Worm (Caenorhabditis elegans) whole organism, L2 larva: Measurements from ENCODE around the gene T05C3.2.
"Not testable (repeated sequence)": the region's sequence is repeated elsewhere in the genome, so short reads cannot be mapped to it uniquely, and the experiment has no call there.

Experiments
- C34F6.9 ChIP-seq: fragments of 150-350 bp; optimal IDR thresholded peaks from 2 replicates; lab custom pipeline; 2014; ENCODE audit warnings: missing biosample characterization, missing genetic modification characterization
- R02D3.7 ChIP-seq: fragments of 150-350 bp; optimal IDR thresholded peaks from 2 replicates; lab custom pipeline; 2014; ENCODE audit warnings: missing biosample characterization, missing genetic modification characterization
- Y55F3AM.14 ChIP-seq: fragments of 200-800 bp; sonication (Bioruptor generic); optimal IDR thresholded peaks from 2 replicates; lab custom pipeline; 2018; ENCODE audit warnings: mild to moderate bottlenecking, missing genetic modification characterization, missing compliant biosample characterization
- ZK546.5 ChIP-seq: sonication (generic microtip); optimal IDR thresholded peaks from 2 replicates; lab custom pipeline; 2017; ENCODE audit warnings: missing biosample characterization, missing genetic modification characterization
- alr-1 ChIP-seq: fragments of 150-350 bp; optimal IDR thresholded peaks from 2 replicates; lab custom pipeline; 2014; ENCODE audit warnings: missing biosample characterization, missing genetic modification characterization
- ama-1 ChIP-seq: fragments of 150-350 bp; optimal IDR thresholded peaks from 2 replicates; lab custom pipeline; 2018; ENCODE audit warnings: inconsistent platforms
- blmp-1 ChIP-seq: sonication (generic microtip); optimal IDR thresholded peaks from 2 replicates; lab custom pipeline; 2017; ENCODE audit warnings: missing genetic modification characterization, mild to moderate bottlenecking, missing compliant biosample characterization, antibody characterized with exemption, moderate library complexity; ENCODE audit not compliant: insufficient read depth
- ceh-16 ChIP-seq: fragments of 150-350 bp; optimal IDR thresholded peaks from 2 replicates; lab custom pipeline; 2014; ENCODE audit warnings: missing biosample characterization, missing genetic modification characterization
- ceh-82 ChIP-seq: fragments of 150-350 bp; optimal IDR thresholded peaks from 2 replicates; lab custom pipeline; 2014; ENCODE audit warnings: missing biosample characterization, missing genetic modification characterization
- crh-2 ChIP-seq: sonication (generic microtip); optimal IDR thresholded peaks from 2 replicates; lab custom pipeline; 2017; ENCODE audit warnings: missing biosample characterization, missing genetic modification characterization
- fos-1 ChIP-seq: fragments of 150-350 bp; optimal IDR thresholded peaks from 2 replicates; lab custom pipeline; 2014; ENCODE audit warnings: missing biosample characterization, missing genetic modification characterization
- gmeb-1 ChIP-seq: fragments of 150-350 bp; optimal IDR thresholded peaks from 2 replicates; lab custom pipeline; 2014; ENCODE audit warnings: missing biosample characterization, missing genetic modification characterization
- lin-13 ChIP-seq: fragments of 150-350 bp; optimal IDR thresholded peaks from 2 replicates; lab custom pipeline; 2014; ENCODE audit warnings: missing biosample characterization, missing genetic modification reagents, missing genetic modification characterization
- lin-39 ChIP-seq: fragments of 150-350 bp; optimal IDR thresholded peaks from 2 replicates; lab custom pipeline; 2014; ENCODE audit warnings: missing biosample characterization, missing genetic modification reagents, missing genetic modification characterization
- lsy-2 ChIP-seq, 2 experiments: fragments of 150-350 bp in 1 of 2; sonication (generic microtip) in 1 of 2; optimal IDR thresholded peaks; 2 replicates each; lab custom pipeline; 2014 to 2017; ENCODE audit warnings: missing biosample characterization in 2 of 2, missing genetic modification characterization in 2 of 2
- mab-5 ChIP-seq: fragments of 150-350 bp; optimal IDR thresholded peaks from 2 replicates; lab custom pipeline; 2014; ENCODE audit warnings: missing biosample characterization, missing genetic modification characterization
- mbf-1 ChIP-seq: sonication (generic microtip); optimal IDR thresholded peaks from 2 replicates; lab custom pipeline; 2017; ENCODE audit warnings: missing biosample characterization, missing genetic modification characterization
- nhr-11 ChIP-seq: fragments of 150-350 bp; optimal IDR thresholded peaks from 2 replicates; lab custom pipeline; 2014; ENCODE audit warnings: missing biosample characterization, missing genetic modification characterization
- nhr-12 ChIP-seq: fragments of 150-350 bp; optimal IDR thresholded peaks from 2 replicates; lab custom pipeline; 2014; ENCODE audit warnings: missing biosample characterization, missing genetic modification characterization
- nhr-21 ChIP-seq: fragments of 150-350 bp; optimal IDR thresholded peaks from 2 replicates; lab custom pipeline; 2014; ENCODE audit warnings: missing biosample characterization, missing genetic modification characterization
- nhr-23 ChIP-seq: fragments of 150-350 bp; optimal IDR thresholded peaks from 2 replicates; lab custom pipeline; 2014; ENCODE audit warnings: missing biosample characterization, missing genetic modification reagents, missing genetic modification characterization
- nhr-237 ChIP-seq: fragments of 150-350 bp; optimal IDR thresholded peaks from 2 replicates; lab custom pipeline; 2014; ENCODE audit warnings: missing biosample characterization, missing genetic modification characterization
- nhr-6 ChIP-seq: fragments of 150-350 bp; optimal IDR thresholded peaks from 2 replicates; lab custom pipeline; 2014; ENCODE audit warnings: missing biosample characterization, missing genetic modification characterization
- peb-1 ChIP-seq: fragments of 150-350 bp; optimal IDR thresholded peaks from 2 replicates; lab custom pipeline; 2014; ENCODE audit warnings: missing biosample characterization, missing genetic modification characterization
- sem-4 ChIP-seq: fragments of 150-350 bp; optimal IDR thresholded peaks from 2 replicates; lab custom pipeline; 2014; ENCODE audit warnings: missing biosample characterization, missing genetic modification reagents, missing genetic modification characterization
- skn-1 ChIP-seq: sonication (generic microtip); optimal IDR thresholded peaks from 2 replicates; lab custom pipeline; 2017; ENCODE audit warnings: missing biosample characterization, missing genetic modification characterization
- sma-3 ChIP-seq: sonication (generic microtip); optimal IDR thresholded peaks from 2 replicates; lab custom pipeline; 2016; ENCODE audit warnings: missing genetic modification reagents, missing genetic modification characterization, missing compliant biosample characterization
- sma-9 ChIP-seq, 2 experiments: fragments of 150-350 bp in 1 of 2; sonication (generic microtip) in 1 of 2; optimal IDR thresholded peaks; 2 replicates each; lab custom pipeline; 2014 to 2016; ENCODE audit warnings: missing genetic modification characterization in 2 of 2, mild to moderate bottlenecking in 1 of 2, missing biosample characterization in 1 of 2, missing compliant biosample characterization in 1 of 2, missing genetic modification reagents in 1 of 2, moderate library complexity in 1 of 2
- snpc-4 ChIP-seq: fragments of 150-350 bp; optimal IDR thresholded peaks from 2 replicates; lab custom pipeline; 2014; ENCODE audit warnings: missing biosample characterization, missing genetic modification characterization
- unc-39 ChIP-seq: fragments of 150-350 bp; optimal IDR thresholded peaks from 2 replicates; lab custom pipeline; 2014; ENCODE audit warnings: missing biosample characterization, missing genetic modification characterization
- unc-55 ChIP-seq: fragments of 150-350 bp; sonication (generic microtip); optimal IDR thresholded peaks from 3 replicates; lab custom pipeline; 2014; ENCODE audit warnings: missing biosample characterization, missing genetic modification reagents, missing genetic modification characterization
- ztf-1 ChIP-seq: fragments of 200-800 bp; sonication (Bioruptor generic); conservative IDR thresholded peaks from 2 replicates; pipeline ENCODE4 v1.3.6; 2022; ENCODE audit warnings: missing genetic modification characterization, missing compliant biosample characterization
- ztf-11 ChIP-seq: sonication (generic microtip); optimal IDR thresholded peaks from 2 replicates; lab custom pipeline; 2017; ENCODE audit warnings: missing biosample characterization, missing genetic modification characterization

Gene T05C3.2

DNA sequence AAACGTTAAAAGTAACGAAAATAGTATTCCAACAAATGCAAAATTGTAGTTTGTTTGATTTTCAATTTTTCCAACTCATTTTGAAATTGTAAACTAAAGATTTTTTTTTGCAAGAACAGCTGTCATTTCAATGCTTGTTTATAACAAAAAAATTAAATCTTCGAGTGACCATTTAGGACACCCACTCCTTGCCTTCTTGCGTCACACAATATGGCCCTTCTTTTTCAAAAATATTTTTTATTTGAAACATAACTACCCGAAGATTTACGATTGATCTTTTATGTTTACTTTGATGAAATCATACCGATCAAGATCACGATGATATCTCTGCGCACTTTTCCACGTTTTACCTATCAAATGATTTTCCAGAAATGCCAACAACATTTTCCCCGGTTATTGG lies 33.7 kb upstream of the T05C3.2 start, which contains the start of gene ZC317.2:
ZC317.2 (plus strand) TSS at position 301 of the 400 bp plus-strand sequence.
- TF ChIP-seq ztf-11 (tag; lab: Kevin White, UChicago) = no peak
- no peak for TF ChIP-seq mbf-1
- no peak for TF ChIP-seq skn-1 (tag; lab: Kevin White, UChicago)
- TF ChIP-seq peb-1 (tag; lab: Kevin White, UChicago) = no peak
- no peak for TF ChIP-seq ZK546.5 (tag; lab: Kevin White, UChicago)
- TF ChIP-seq crh-2 (tag; lab: Kevin White, UChicago) = no peak
- no peak for TF ChIP-seq ceh-82 (tag; lab: Kevin White, UChicago)
- no peak for TF ChIP-seq nhr-11
- no peak for TF ChIP-seq mab-5 (tag; lab: Kevin White, UChicago)
- TF ChIP-seq sem-4 (tag; lab: Kevin White, UChicago) = no peak
- no peak for TF ChIP-seq lin-13
- no peak for TF ChIP-seq C34F6.9 (tag; lab: Kevin White, UChicago)
- TF ChIP-seq sma-3 = no peak
- no peak for TF ChIP-seq nhr-21 (tag; lab: Kevin White, UChicago)
- no peak for TF ChIP-seq gmeb-1 (tag; lab: Kevin White, UChicago)
- no peak for TF ChIP-seq alr-1 (tag; lab: Kevin White, UChicago)
- TF ChIP-seq blmp-1 (tag; lab: Kevin White, UChicago) = no peak
- TF ChIP-seq ceh-16 (tag; lab: Kevin White, UChicago) = no peak
- TF ChIP-seq unc-39 = no peak

DNA sequence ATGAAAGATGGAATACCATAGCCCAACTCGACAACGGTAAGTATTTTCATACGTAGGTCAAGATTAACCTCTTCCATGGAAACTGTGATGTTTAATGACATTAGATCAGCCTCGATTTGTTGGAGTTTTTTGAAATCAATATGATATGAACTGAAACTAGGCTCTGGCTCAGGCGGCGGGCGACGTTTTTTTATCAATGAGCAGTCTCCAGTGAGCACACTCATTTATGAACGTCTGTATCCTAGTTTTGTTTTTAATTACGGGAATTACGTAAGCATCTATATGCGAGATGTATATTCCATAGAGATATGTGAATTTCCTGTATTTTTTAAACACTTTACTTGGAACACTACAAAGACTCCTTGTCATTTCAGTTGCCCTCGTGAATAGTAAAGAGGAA lies 30.7 kb upstream of the T05C3.2 start, which contains the start of gene srg-67:
srg-67 (minus strand) TSS at position 101 of the 400 bp plus-strand sequence.
- TF ChIP-seq ztf-1 (no peak), nhr-12 (no peak), sem-4 (tag; lab: Kevin White, UChicago) (no peak), ZK546.5 (tag; lab: Kevin White, UChicago) (no peak), ama-1 (no peak), sma-9 (GFP tag; optimal IDR thresholded peaks at IDR 0.05; lab: Kevin White, UChicago) (no peak), sma-9 (tag; optimal IDR thresholded peaks at IDR 0.05; lab: Kevin White, UChicago) (no peak), nhr-6 (tag; lab: Kevin White, UChicago) (no peak), nhr-23 (tag; lab: Kevin White, UChicago) (no peak), ceh-82 (tag; lab: Kevin White, UChicago) (no peak), R02D3.7 (tag; lab: Kevin White, UChicago) (no peak), C34F6.9 (tag; lab: Kevin White, UChicago) (no peak), fos-1 (tag; lab: Kevin White, UChicago) (no peak), skn-1 (tag; lab: Kevin White, UChicago) (no peak), nhr-237 (no peak), peb-1 (tag; lab: Kevin White, UChicago) (no peak), unc-55 (GFP tag; lab: Kevin White, UChicago) (no peak), snpc-4 (tag; lab: Kevin White, UChicago) (no peak), nhr-21 (tag; lab: Kevin White, UChicago) (no peak), gmeb-1 (tag; lab: Kevin White, UChicago) (no peak)
- TF ChIP-seq, all 48 proteins: peak for 0

DNA sequence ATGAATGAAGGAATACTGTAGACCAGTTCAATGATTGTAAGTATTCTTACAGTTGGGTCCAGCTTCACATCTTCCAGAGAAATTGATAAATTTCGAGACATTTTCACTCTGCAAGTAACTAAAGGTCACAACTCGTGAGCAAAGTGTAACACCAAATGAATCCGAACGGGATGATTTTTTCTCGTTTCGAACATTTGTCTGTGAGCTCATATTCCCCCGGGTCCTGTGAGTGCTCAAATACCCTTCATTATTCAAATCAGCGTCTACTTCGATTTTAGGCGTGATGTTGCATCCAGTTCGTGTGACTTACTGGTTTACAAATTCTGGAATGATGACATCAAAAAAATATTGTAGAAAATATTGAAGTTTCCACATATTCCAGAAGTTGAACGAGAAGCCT lies 28.2 kb upstream of the T05C3.2 start, which contains the start of gene srg-68:
srg-68 (minus strand) TSS at position 101 of the 400 bp plus-strand sequence.
- no peak for TF ChIP-seq Y55F3AM.14 (GFP tag; lab: Kevin White, UChicago)

DNA sequence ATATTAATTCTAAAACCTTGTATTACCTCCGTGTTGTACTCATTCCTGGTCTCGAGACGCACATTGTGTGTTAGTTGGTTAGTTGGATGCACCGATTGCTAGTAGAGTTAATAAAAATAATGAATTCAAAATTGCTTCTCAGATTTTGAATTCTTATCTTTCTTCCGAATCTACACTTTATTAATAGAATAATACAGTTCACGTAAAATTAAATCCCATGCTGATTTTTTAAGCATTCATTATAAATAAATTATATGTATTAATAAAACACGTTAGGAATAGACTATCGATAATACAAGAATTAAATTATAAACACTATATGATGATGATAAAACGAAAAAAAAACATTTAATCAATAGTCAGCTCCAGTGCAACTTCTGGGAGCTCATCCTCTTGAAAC lies 25.1 kb upstream of the T05C3.2 start, which contains the start of gene ZC317.6:
ZC317.6 (minus strand) TSS at position 101 of the 400 bp plus-strand sequence.
- TF ChIP-seq sma-9 (GFP tag; optimal IDR thresholded peaks at IDR 0.05; lab: Kevin White, UChicago); sma-9 (tag; optimal IDR thresholded peaks at IDR 0.05; lab: Kevin White, UChicago); lin-13; ztf-1: not testable (repeated sequence)

DNA sequence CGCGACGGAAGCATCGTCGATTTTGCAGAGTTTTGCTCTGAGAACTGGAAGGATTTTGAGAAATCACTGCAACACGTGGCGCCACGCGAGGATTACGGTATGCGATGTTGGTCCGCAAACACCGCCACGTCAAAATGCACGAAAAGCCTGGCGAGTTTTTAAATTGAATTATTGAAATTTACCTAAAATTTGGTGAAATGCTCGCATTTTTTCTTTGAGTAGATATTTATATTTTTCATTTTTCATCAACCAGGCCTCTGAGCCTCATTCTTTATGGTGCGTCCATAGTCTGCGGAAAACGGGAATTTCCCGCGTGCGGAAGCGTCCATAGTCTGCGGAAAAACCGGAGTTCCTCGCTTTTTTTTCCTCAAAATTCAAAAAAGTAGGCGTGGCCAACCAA lies 22.6 kb upstream of the T05C3.2 start, which contains the start of gene ZC317.7:
ZC317.7 (minus strand) TSS at position 101 of the 400 bp plus-strand sequence.
- not testable (repeated sequence) for TF ChIP-seq lin-39 (tag; lab: Kevin White, UChicago); mab-5 (tag; lab: Kevin White, UChicago); lsy-2 (tag; optimal IDR thresholded peaks at IDR 0.05; lab: Kevin White, UChicago)
- TF ChIP-seq, all 48 proteins: peak for 0; not testable (repeated sequence) for 48
